Fruit fly (Drosophila melanogaster): Measurements from ENCODE around the gene CG4998.

DNA sequence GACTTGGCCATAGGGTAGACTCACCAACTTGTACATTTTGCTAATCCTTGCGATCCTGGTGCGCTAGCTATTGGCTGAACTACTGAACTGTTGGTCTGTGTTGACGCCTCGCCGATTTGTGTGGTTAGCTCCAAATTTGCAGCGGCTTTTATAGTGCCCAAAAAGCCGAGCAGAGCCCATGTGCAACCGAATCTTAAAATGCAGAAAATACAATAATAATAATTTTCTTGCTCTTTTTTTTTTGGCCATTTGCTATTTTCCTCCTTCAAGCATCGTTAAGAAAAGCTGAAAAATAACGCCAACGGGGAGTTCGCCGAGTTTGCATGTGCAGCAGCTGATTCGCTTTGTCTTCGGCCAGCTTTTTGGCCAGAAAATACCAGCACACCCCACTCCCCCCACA lies 30.4 kb upstream of the CG4998 start, which contains the start of gene CG13042:
- no peak for TF ChIP-seq aop (GFP tag; IDR thresholded peaks at IDR 0.05)
- no peak for TF ChIP-seq eve (GFP tag; optimal IDR thresholded peaks at IDR 0.05)
- no peak for TF ChIP-seq CG4730 (GFP tag; IDR thresholded peaks at IDR 0.05)
